Worm (Caenorhabditis elegans): ENCODE data around the gene ZK632.10.

The ZK632.10 gene

DNA sequence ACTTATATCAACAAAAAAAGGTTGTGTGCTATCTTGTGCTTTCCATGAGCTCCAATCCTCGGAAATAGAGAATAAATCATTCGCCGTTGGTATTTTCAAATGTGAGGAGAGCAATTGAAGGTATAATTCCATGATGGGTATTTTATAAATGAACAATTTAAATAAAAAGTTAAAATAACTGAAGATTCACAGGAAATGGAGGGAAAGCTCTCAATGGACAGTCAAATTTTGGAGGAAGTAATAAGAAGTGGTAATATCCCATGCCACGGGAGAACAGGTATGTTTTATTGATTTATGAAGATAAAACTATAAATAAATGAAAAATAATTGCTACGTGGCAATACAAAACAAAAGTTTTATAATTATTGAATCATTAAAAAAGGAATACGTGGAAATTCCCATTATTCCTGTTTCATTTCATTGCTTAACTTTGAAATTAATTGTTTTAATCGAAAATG, 44.4 kb downstream of the ZK632.10 start:
- TF ChIP-seq ztf-23 (GFP tag; IDR thresholded peaks at IDR 0.05) (no peak), T22C8.4 (GFP tag; IDR thresholded peaks at IDR 0.05) (no peak), med-1 (GFP tag; optimal IDR thresholded peaks at IDR 0.05; ENCODE audit: insufficient read depth) (no peak), cog-1 (tag; optimal IDR thresholded peaks at IDR 0.05) (no peak), tab-1 (GFP tag; IDR thresholded peaks at IDR 0.05) (no peak), ztf-29 (GFP tag; IDR thresholded peaks at IDR 0.05) (no peak), ref-1 (GFP tag; conservative IDR thresholded peaks at IDR 0.05) (no peak), klf-2 (GFP tag; conservative IDR thresholded peaks at IDR 0.05) (no peak), flt-1 (GFP tag; IDR thresholded peaks at IDR 0.05) (no peak)

DNA sequence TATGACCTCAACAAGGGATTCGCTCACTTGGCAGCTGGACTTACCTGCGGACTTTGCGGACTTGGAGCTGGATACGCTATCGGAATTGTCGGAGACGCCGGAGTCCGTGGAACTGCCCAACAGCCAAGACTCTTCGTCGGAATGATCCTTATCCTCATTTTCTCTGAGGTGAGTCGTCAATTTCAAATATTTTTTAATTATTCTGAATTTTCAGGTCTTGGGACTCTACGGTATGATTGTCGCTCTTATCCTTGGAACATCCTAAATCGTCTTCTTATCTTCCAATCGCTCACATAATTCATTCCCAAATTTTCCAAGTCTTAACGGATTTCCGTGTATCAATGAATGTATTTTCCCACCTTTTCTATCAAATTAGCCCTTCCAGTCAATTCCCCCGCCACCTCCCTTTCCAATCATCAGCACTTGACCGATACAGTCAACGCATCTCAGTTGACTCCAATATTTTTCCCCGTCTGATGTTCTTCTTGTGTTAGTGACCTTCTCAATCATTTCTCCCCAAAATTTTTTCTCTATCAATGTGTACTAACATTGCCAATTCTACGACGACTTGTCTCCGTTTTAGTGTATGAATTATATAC, 44.9 kb downstream of the ZK632.10 start, which contains the start of gene R10E11.6:
R10E11.6 (plus strand) TSS at position 524 of the 599 bp plus-strand sequence.
- no peak for TF ChIP-seq flt-1 (GFP tag; IDR thresholded peaks at IDR 0.05)
- TF ChIP-seq klf-2 (GFP tag; conservative IDR thresholded peaks at IDR 0.05), result no peak
- no peak for TF ChIP-seq T22C8.4 (GFP tag; IDR thresholded peaks at IDR 0.05)
- TF ChIP-seq ztf-23 (GFP tag; IDR thresholded peaks at IDR 0.05), result no peak

DNA sequence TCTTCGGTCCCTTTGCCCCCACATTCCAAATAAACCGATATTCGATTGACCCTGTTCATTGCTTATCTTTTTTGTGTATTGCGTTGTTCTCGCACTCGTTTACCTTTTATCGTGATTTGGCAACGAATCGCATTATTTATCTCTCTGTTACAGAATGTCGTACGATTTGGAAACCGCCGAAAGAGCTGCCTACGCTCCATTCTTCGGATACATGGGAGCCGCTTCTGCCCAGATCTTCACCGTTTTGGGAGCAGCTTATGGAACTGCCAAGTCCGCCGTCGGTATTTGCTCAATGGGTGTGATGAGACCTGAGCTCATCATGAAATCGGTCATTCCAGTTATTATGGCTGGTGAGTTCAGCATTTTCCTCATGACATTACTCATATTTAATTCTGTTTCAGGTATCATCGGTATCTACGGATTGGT, 45.5 kb downstream of the ZK632.10 start, which contains the start of gene vha-2:
vha-2 (plus strand) TSS at position 154 of the 426 bp plus-strand sequence.
- no peak for TF ChIP-seq ztf-29 (GFP tag; IDR thresholded peaks at IDR 0.05)
- TF ChIP-seq flt-1 (GFP tag; IDR thresholded peaks at IDR 0.05), result no peak
- TF ChIP-seq tab-1 (GFP tag; IDR thresholded peaks at IDR 0.05), result no peak
- TF ChIP-seq med-1 (GFP tag; optimal IDR thresholded peaks at IDR 0.05; ENCODE audit: insufficient read depth), result no peak
- no peak for TF ChIP-seq cog-1 (tag; optimal IDR thresholded peaks at IDR 0.05)
- TF ChIP-seq ref-1 (GFP tag; conservative IDR thresholded peaks at IDR 0.05), result no peak
- TF ChIP-seq T22C8.4 (GFP tag; IDR thresholded peaks at IDR 0.05), result no peak
- no peak for TF ChIP-seq klf-2 (GFP tag; conservative IDR thresholded peaks at IDR 0.05)

DNA sequence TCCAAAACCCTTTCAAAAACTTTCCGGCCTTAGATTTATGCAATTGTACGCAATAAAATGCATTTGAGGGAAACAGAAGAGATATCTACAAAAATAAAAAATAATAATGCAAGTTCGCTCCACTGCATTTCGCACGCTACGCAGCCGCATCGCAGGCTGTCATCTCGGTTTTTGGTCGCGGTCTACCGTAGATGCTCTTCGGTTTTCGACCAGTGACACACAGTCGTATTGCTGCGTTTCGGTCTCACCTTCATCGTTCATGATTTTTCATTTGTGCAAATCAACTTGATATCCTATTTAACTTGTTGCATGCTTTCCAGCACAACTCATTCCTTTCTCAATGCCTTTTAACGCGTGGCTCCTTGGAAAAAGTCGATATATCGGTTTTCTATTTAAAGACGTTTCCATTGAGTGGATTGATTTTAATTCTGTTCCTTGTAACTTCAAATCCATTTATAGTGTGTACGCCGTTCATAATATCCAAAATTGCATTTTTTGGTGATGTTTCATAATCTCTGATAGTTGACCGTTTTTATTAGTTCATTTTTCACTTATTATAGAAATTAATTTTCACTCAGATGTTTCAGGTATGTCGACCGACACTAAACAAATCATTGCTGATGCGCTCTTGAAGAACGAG, 46.7 kb downstream of the ZK632.10 start, which contains the start of gene vha-1:
vha-1 (plus strand) TSS at position 590 of the 640 bp plus-strand sequence.
- TF ChIP-seq ztf-23 (GFP tag; IDR thresholded peaks at IDR 0.05) (0 out of 2 replicates have a peak, but pooled peaks have one; percentile 53), cog-1 (tag; optimal IDR thresholded peaks at IDR 0.05) (peak; percentile 53), med-1 (GFP tag; optimal IDR thresholded peaks at IDR 0.05; ENCODE audit: insufficient read depth) (no peak), ref-1 (GFP tag; conservative IDR thresholded peaks at IDR 0.05) (no peak)

DNA sequence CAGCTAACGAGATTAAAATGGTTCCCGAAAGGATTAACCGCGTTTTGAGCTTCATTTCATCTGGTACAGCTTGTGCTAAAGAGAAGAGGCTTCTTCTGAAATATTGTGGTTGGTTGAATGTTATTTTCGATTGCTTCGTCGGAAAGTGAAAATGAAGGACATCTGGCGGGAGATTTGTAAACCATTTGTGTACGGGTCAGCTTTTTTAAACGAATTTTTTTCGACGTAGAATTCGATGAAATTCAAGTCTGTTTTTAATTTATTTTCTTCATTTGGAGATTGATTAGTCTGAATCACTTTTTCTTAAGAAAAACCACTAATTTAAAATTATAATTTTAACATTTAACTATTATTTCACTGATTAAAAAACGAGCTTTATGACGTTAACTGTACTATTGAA, 47.3 kb downstream of the ZK632.10 start, which contains the start of gene sqv-3:
sqv-3 (minus strand) TSS at position 101 of the 400 bp plus-strand sequence.
- TF ChIP-seq klf-2 (GFP tag; conservative IDR thresholded peaks at IDR 0.05) (no peak), flt-1 (GFP tag; IDR thresholded peaks at IDR 0.05) (no peak), tab-1 (GFP tag; IDR thresholded peaks at IDR 0.05) (no peak)

DNA sequence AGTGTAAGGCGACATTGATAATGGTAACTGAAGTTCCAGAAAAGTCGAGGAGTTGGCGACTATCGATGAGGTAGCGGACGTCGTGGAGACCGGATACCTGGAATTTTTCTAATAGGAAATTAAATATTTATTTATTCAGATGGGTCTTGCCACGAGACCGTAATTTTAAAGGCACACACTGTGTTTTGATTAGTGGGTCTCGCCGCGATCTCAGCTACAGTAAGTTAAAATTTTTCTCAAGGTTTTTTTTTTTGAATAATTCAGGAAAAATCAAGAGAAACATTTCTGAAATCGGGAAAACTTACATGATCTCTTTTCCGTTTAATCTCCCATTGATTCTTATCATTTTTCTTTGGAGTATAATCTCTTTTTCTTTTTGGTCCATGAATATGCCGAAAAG, 48.4 kb downstream of the ZK632.10 start:
- no peak for TF ChIP-seq ztf-29 (GFP tag; IDR thresholded peaks at IDR 0.05)

All from whole organism, midembryonic.